Worm (Caenorhabditis elegans): Measurements from ENCODE around the gene R02D5.8.

DNA sequence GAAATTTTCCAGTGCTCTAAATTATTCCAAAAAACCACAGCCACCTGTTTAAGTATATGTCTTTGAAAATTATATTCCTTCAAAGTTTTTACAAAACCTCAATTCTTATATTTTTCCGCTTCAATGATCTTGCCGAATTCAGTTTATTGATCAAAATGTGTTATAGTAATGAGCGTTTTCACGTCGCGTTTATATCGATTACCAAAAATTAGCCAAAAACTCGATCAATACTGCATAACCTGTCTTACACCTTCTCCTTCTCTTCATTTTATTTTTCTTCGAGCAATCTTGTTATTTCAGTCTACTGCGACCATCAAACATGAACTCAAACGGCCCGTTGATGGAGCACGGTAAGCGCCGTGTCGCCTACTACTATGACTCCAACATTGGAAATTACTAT lies 5.9 kb upstream of the R02D5.8 start, which contains the start of gene hda-1:
- TF ChIP-seq unc-62 (GFP tag; optimal IDR thresholded peaks at IDR 0.05) (no peak), unc-120 (tag; optimal IDR thresholded peaks at IDR 0.05; ENCODE audit: poor library complexity, severe bottlenecking) (no peak), nhr-76 (tag; optimal IDR thresholded peaks at IDR 0.05) (no peak), snpc-4 (tag; optimal IDR thresholded peaks at IDR 0.05) (no peak), ces-1 (GFP tag; optimal IDR thresholded peaks at IDR 0.05) (no peak), tbx-8 (GFP tag; optimal IDR thresholded peaks at IDR 0.05) (no peak), lin-32 (GFP tag; optimal IDR thresholded peaks at IDR 0.05) (no peak), ztf-11 (tag; optimal IDR thresholded peaks at IDR 0.05) (no peak), elt-1 (tag; optimal IDR thresholded peaks at IDR 0.05; ENCODE audit: borderline replicate concordance, insufficient read depth) (no peak), drap-1 (GFP tag; optimal IDR thresholded peaks at IDR 0.05) (no peak), mep-1 (tag; optimal IDR thresholded peaks at IDR 0.05) (no peak), mab-5 (tag; optimal IDR thresholded peaks at IDR 0.05) (no peak), nhr-2 (tag; optimal IDR thresholded peaks at IDR 0.05) (no peak)

Data from whole organism, mixed stage, embryonic.